Fruit fly (Drosophila melanogaster) whole organism, wandering third instar larva: ENCODE data around the gene CG7542.

Experiments used
- Abd-B ChIP-seq: fragments of >200 bp; optimal IDR thresholded peaks from 2 replicates; lab custom pipeline; 2017; ENCODE audit warnings: missing biosample characterization, missing genetic modification characterization
- CG32264 ChIP-seq: fragments of 200-800 bp; sonication (Bioruptor generic); optimal IDR thresholded peaks from 2 replicates; lab custom pipeline; 2016; ENCODE audit warnings: missing biosample characterization, missing genetic modification characterization
- CG9705 ChIP-seq: fragments of 200-800 bp; sonication (Bioruptor generic); optimal IDR thresholded peaks from 2 replicates; lab custom pipeline; 2018; ENCODE audit warnings: missing biosample characterization, mild to moderate bottlenecking, missing genetic modification characterization
- CrebA ChIP-seq: fragments of 200-800 bp; sonication (Bioruptor generic); optimal IDR thresholded peaks from 2 replicates; lab custom pipeline; 2016; ENCODE audit warnings: missing biosample characterization, mild to moderate bottlenecking, missing genetic modification characterization, borderline replicate concordance
- Dfd ChIP-seq: fragments of >200 bp; optimal IDR thresholded peaks from 2 replicates; lab custom pipeline; 2017; ENCODE audit warnings: missing biosample characterization, missing genetic modification characterization
- Dif ChIP-seq: fragments of 200-275, 200-300 bp; sonication (Bioruptor generic); optimal IDR thresholded peaks from 2 replicates; lab custom pipeline; 2018; ENCODE audit warnings: missing biosample characterization, missing genetic modification characterization; ENCODE audit not compliant: partially characterized antibody
- GATAd ChIP-seq: sonication (Bioruptor generic); optimal IDR thresholded peaks from 2 replicates; lab custom pipeline; 2016; ENCODE audit warnings: missing biosample characterization, missing genetic modification characterization
- HLH106 ChIP-seq: fragments of 200-800 bp; optimal IDR thresholded peaks from 3 replicates; lab custom pipeline; 2019; ENCODE audit warnings: missing biosample characterization, mild to moderate bottlenecking, missing genetic modification characterization, moderate library complexity
- Hnf4 ChIP-seq: fragments of 200-800 bp; sonication (Bioruptor generic); optimal IDR thresholded peaks from 2 replicates; lab custom pipeline; 2016; ENCODE audit warnings: missing biosample characterization, mild to moderate bottlenecking, missing genetic modification characterization
- Hr83 ChIP-seq: fragments of 200-300 bp; sonication (Bioruptor generic); optimal IDR thresholded peaks from 2 replicates; lab custom pipeline; 2016; ENCODE audit warnings: missing biosample characterization, mild to moderate bottlenecking, missing genetic modification characterization, moderate library complexity; ENCODE audit not compliant: poor library complexity, severe bottlenecking
- Jra ChIP-seq: sonication (Bioruptor generic); optimal IDR thresholded peaks from 2 replicates; lab custom pipeline; 2016; ENCODE audit warnings: missing biosample characterization, missing genetic modification characterization
- N ChIP-seq: fragments of >200 bp; optimal IDR thresholded peaks from 2 replicates; lab custom pipeline; 2018; ENCODE audit warnings: missing biosample characterization, missing external identifiers, missing genetic modification characterization
- OdsH ChIP-seq: fragments of 200-800 bp; sonication (Bioruptor generic); optimal IDR thresholded peaks from 2 replicates; lab custom pipeline; 2016; ENCODE audit warnings: missing biosample characterization, mild to moderate bottlenecking, missing genetic modification characterization
- Rel ChIP-seq, 2 experiments: fragments of 200-800 bp; sonication (Bioruptor generic) in 1 of 2; optimal IDR thresholded peaks; 2 replicates in 1 of 2; 3 replicates in 1 of 2; lab custom pipeline; 2016 to 2019; ENCODE audit warnings: mild to moderate bottlenecking in 2 of 2, missing biosample characterization in 2 of 2, missing genetic modification characterization in 2 of 2, moderate library complexity in 1 of 2
- Sp1 ChIP-seq: fragments of 200-800 bp; sonication (Bioruptor generic); optimal IDR thresholded peaks from 3 replicates; lab custom pipeline; 2019; ENCODE audit warnings: missing biosample characterization, mild to moderate bottlenecking, missing genetic modification characterization, moderate library complexity
- Vsx2 ChIP-seq: fragments of 200-300, 225-300 bp; sonication (Bioruptor generic); optimal IDR thresholded peaks from 2 replicates; lab custom pipeline; 2018; ENCODE audit warnings: missing biosample characterization, missing genetic modification characterization; ENCODE audit not compliant: partially characterized antibody
- br ChIP-seq: fragments of 200-800 bp; sonication (Bioruptor generic); optimal IDR thresholded peaks from 2 replicates; lab custom pipeline; 2016; ENCODE audit warnings: missing biosample characterization, missing genetic modification characterization
- dl ChIP-seq, 2 experiments: fragments of 175-275, 200-275 bp in 1 of 2; fragments of 200-275 bp in 1 of 2; sonication (Bioruptor generic); optimal IDR thresholded peaks; lab custom pipeline; 2018; ENCODE audit warnings: mild to moderate bottlenecking in 2 of 2, missing biosample characterization in 2 of 2, missing genetic modification characterization in 2 of 2, moderate library complexity in 2 of 2; ENCODE audit not compliant: partially characterized antibody in 2 of 2, insufficient read depth in 1 of 2
- dmrt93B ChIP-seq: fragments of 200-800 bp; sonication (Bioruptor generic); optimal IDR thresholded peaks from 2 replicates; lab custom pipeline; 2018; ENCODE audit warnings: missing biosample characterization, mild to moderate bottlenecking, missing genetic modification characterization
- foxo ChIP-seq, 2 experiments: fragments of 200-800 bp; sonication (Bioruptor generic); optimal IDR thresholded peaks; 2 replicates in 1 of 2; 3 replicates in 1 of 2; lab custom pipeline; 2016 to 2017; ENCODE audit warnings: missing biosample characterization in 2 of 2, missing genetic modification characterization in 2 of 2
- fru ChIP-seq: fragments of 200-800 bp; sonication (Bioruptor generic); optimal IDR thresholded peaks from 3 replicates; lab custom pipeline; 2016; ENCODE audit warnings: missing biosample characterization, mild to moderate bottlenecking, missing genetic modification characterization
- h ChIP-seq: fragments of 200-800 bp; sonication (Bioruptor generic); optimal IDR thresholded peaks from 3 replicates; lab custom pipeline; 2016; ENCODE audit warnings: missing biosample characterization, mild to moderate bottlenecking, missing genetic modification characterization
- jim ChIP-seq: fragments of 175-275, 200-325 bp; sonication (Bioruptor generic); optimal IDR thresholded peaks from 2 replicates; lab custom pipeline; 2016; ENCODE audit warnings: missing biosample characterization, mild to moderate bottlenecking, missing genetic modification characterization
- lola ChIP-seq: fragments of >200 bp; optimal IDR thresholded peaks from 2 replicates; lab custom pipeline; 2017; ENCODE audit warnings: missing biosample characterization, missing genetic modification characterization
- psq ChIP-seq: fragments of 200-800 bp; sonication (Bioruptor generic); optimal IDR thresholded peaks from 3 replicates; lab custom pipeline; 2017; ENCODE audit warnings: missing biosample characterization, mild to moderate bottlenecking, missing genetic modification characterization, moderate library complexity
- rgr ChIP-seq: fragments of 200-800 bp; sonication (Bioruptor generic); optimal IDR thresholded peaks from 3 replicates; lab custom pipeline; 2016; ENCODE audit warnings: missing biosample characterization, mild to moderate bottlenecking, missing genetic modification characterization
- sage ChIP-seq: fragments of 200-800 bp; sonication (Bioruptor generic); optimal IDR thresholded peaks from 2 replicates; lab custom pipeline; 2016; ENCODE audit warnings: missing biosample characterization, mild to moderate bottlenecking, missing genetic modification characterization
- sv ChIP-seq: fragments of 200-800 bp; sonication (Bioruptor generic); optimal IDR thresholded peaks from 3 replicates; lab custom pipeline; 2016; ENCODE audit warnings: missing biosample characterization, missing genetic modification characterization
- woc ChIP-seq: sonication (Bioruptor generic); optimal IDR thresholded peaks from 2 replicates; lab custom pipeline; 2016; ENCODE audit warnings: missing biosample characterization, mild to moderate bottlenecking, missing genetic modification characterization

The CG7542 gene

dm6 chr3L:17572090-17572489 is 22.5 kb downstream of the CG7542 start:
- TF ChIP-seq dl (GFP tag; optimal IDR thresholded peaks at IDR 0.05; lab: Kevin White, UChicago; ENCODE audit: insufficient read depth in 1 of 2, partially characterized antibody in 2 of 2) (no peak), Dfd (peak; percentile 78), Hr83 (GFP tag; lab: Kevin White, UChicago) (no peak)

- TF ChIP-seq sv (GFP tag; lab: Kevin White, UChicago) = no peak
- TF ChIP-seq dmrt93B = no peak
- peak; percentile 35 for TF ChIP-seq fru (GFP tag; lab: Kevin White, UChicago)
- TF ChIP-seq dl (GFP tag; optimal IDR thresholded peaks at IDR 0.05; lab: Kevin White, UChicago; ENCODE audit: insufficient read depth in 1 of 2, partially characterized antibody in 2 of 2) = peak; percentile 31 to 40
- peak; percentile 35 for TF ChIP-seq h (GFP tag; lab: Kevin White, UChicago)
- peak; percentile 72 for TF ChIP-seq Dif (GFP tag; lab: Kevin White, UChicago)
- TF ChIP-seq, all 38 proteins: peak for 4
These were observed 24.2 kb downstream of the CG7542 start for dm6 chr3L:17573823-17574222.

- TF ChIP-seq HLH106 (tag; lab: Kevin White, UChicago) = no peak
- TF ChIP-seq N (GFP tag; lab: Kevin White, UChicago) = peak; percentile 73
- peak; percentile 94 for TF ChIP-seq CrebA
- TF ChIP-seq Hr83 (GFP tag; lab: Kevin White, UChicago) = peak; percentile 87
- TF ChIP-seq GATAd (GFP tag; lab: Kevin White, UChicago) = no peak
- peak in 1 of 2 experiments; percentile 50 for TF ChIP-seq foxo (GFP tag; optimal IDR thresholded peaks at IDR 0.05; lab: Kevin White, UChicago)
- peak; percentile 93 for TF ChIP-seq h (GFP tag; lab: Kevin White, UChicago)
- peak; percentile 84 for TF ChIP-seq Vsx2 (GFP tag; lab: Kevin White, UChicago)
- peak; percentile 90 for TF ChIP-seq Dif (GFP tag; lab: Kevin White, UChicago)
- TF ChIP-seq psq (GFP tag; lab: Kevin White, UChicago) = peak; percentile 72
- TF ChIP-seq Rel (GFP tag; optimal IDR thresholded peaks at IDR 0.05; lab: Kevin White, UChicago) = peak; percentile 73
- TF ChIP-seq Rel (tag; optimal IDR thresholded peaks at IDR 0.05; lab: Kevin White, UChicago) = peak; percentile 92
- no peak for TF ChIP-seq dmrt93B
- no peak for TF ChIP-seq Hnf4 (GFP tag; lab: Kevin White, UChicago)
- peak; percentile 81 to 84 for TF ChIP-seq dl (GFP tag; optimal IDR thresholded peaks at IDR 0.05; lab: Kevin White, UChicago; ENCODE audit: insufficient read depth in 1 of 2, partially characterized antibody in 2 of 2)
- TF ChIP-seq Jra (GFP tag; lab: Kevin White, UChicago) = peak; percentile 81
- TF ChIP-seq br (GFP tag; lab: Kevin White, UChicago) = peak; percentile 61
- peak; percentile 31 for TF ChIP-seq sage (GFP tag; lab: Kevin White, UChicago)
- TF ChIP-seq Abd-B (GFP tag; lab: Kevin White, UChicago) = peak; percentile 46
- TF ChIP-seq CG32264 (GFP tag; lab: Kevin White, UChicago) = peak; percentile 38
- TF ChIP-seq fru (GFP tag; lab: Kevin White, UChicago) = peak; percentile 96
These were observed 26.7 kb downstream of the CG7542 start for dm6 chr3L:17576093-17576885.

dm6 chr3L:17576886-17577271 is 27.3 kb downstream of the CG7542 start:
- TF ChIP-seq HLH106 (tag; lab: Kevin White, UChicago) (peak; percentile 26), lola (GFP tag; lab: Kevin White, UChicago) (no peak), jim (GFP tag; lab: Kevin White, UChicago) (no peak), Sp1 (peak; percentile 3), rgr (GFP tag; lab: Kevin White, UChicago) (peak; percentile 26), CG9705 (no peak), OdsH (GFP tag; lab: Kevin White, UChicago) (peak; percentile 7), woc (GFP tag; lab: Kevin White, UChicago) (peak; percentile 27), Jra (GFP tag; lab: Kevin White, UChicago) (no peak), foxo (GFP tag; optimal IDR thresholded peaks at IDR 0.05; lab: Kevin White, UChicago) (peak in 1 of 2 experiments; percentile 39)
